Worm (Caenorhabditis elegans) whole organism, midembryonic: ENCODE data around the gene gsto-2.

Experiments
- ref-1 ChIP-seq: fragments of 200-800 bp; sonication (Bioruptor generic); conservative IDR thresholded peaks from 2 replicates; pipeline ENCODE4 v1.3.6; 2022; ENCODE audit warnings: missing genetic modification reagents, missing genetic modification characterization, missing compliant biosample characterization
- tab-1 ChIP-seq: fragments of 200-800 bp; sonication (Bioruptor generic); IDR thresholded peaks from 2 replicates; pipeline ENCODE4 v1.3.6; 2022; ENCODE audit warnings: missing genetic modification characterization, missing compliant biosample characterization

- TF ChIP-seq tab-1 (GFP tag; lab: Robert Waterston, UW) (no peak), ref-1 (GFP tag; lab: Robert Waterston, UW) (no peak)
Measured at ce11 chrIII:8588592-8589153, 34.1 kb downstream of the gsto-2 start, which contains the start of gene glr-1.
